Worm (Caenorhabditis elegans) whole organism, L4 larva: ENCODE measurements around the gene F56H9.8.

Experiments
- F37D6.2 ChIP-seq: sonication (generic microtip); optimal IDR thresholded peaks from 2 replicates; lab custom pipeline; 2016; ENCODE audit warnings: mild to moderate bottlenecking, missing genetic modification characterization, missing compliant biosample characterization
- F44E2.7 ChIP-seq: fragments of 200-800 bp; sonication (Bioruptor generic); IDR thresholded peaks from 2 replicates; pipeline ENCODE4 v2.1.2; 2022; ENCODE audit warnings: missing genetic modification characterization, missing compliant biosample characterization
- T20F7.1 ChIP-seq: fragments of 200-800 bp; sonication (Bioruptor generic); optimal IDR thresholded peaks from 2 replicates; lab custom pipeline; 2018; ENCODE audit warnings: mild to moderate bottlenecking, missing genetic modification characterization, missing compliant biosample characterization
- T26A8.4 ChIP-seq: fragments of 200-800 bp; sonication (Bioruptor generic); IDR thresholded peaks from 2 replicates; pipeline ENCODE4 v1.3.6; 2022; ENCODE audit warnings: missing genetic modification characterization, missing compliant biosample characterization
- Y48G9A.11 ChIP-seq: fragments of 200-800 bp; sonication (Bioruptor generic); IDR thresholded peaks from 2 replicates; pipeline ENCODE4 v1.3.6; 2022; ENCODE audit warnings: missing genetic modification reagents, missing genetic modification characterization, missing compliant biosample characterization
- ZK337.2 ChIP-seq: fragments of 200-800 bp; sonication (Bioruptor generic); IDR thresholded peaks from 2 replicates; pipeline ENCODE4 v1.3.6; 2022; ENCODE audit warnings: missing genetic modification reagents, missing genetic modification characterization, missing compliant biosample characterization
- aha-1 ChIP-seq: fragments of 150-350 bp; peaks from one replicate; lab custom pipeline; 2014; ENCODE audit warnings: missing biosample characterization, missing genetic modification characterization
- ceh-44 ChIP-seq: fragments of 200-800 bp; sonication (Bioruptor generic); IDR thresholded peaks from 2 replicates; pipeline ENCODE4 v1.3.6; 2022; ENCODE audit warnings: missing genetic modification reagents, missing genetic modification characterization, missing compliant biosample characterization
- ceh-82 ChIP-seq: sonication (generic microtip); optimal IDR thresholded peaks from 2 replicates; lab custom pipeline; 2017; ENCODE audit warnings: missing biosample characterization, missing genetic modification characterization
- ctbp-1 ChIP-seq: fragments of 200-800 bp; sonication (Bioruptor generic); IDR thresholded peaks from 2 replicates; pipeline ENCODE4 v1.3.6; 2022; ENCODE audit warnings: missing genetic modification reagents, missing genetic modification characterization, missing compliant biosample characterization
- daf-16 ChIP-seq, 3 experiments: sonication (generic microtip); optimal IDR thresholded peaks; 2 replicates each; lab custom pipeline; 2016 to 2017; ENCODE audit warnings: missing genetic modification characterization in 3 of 3, missing genetic modification reagents in 3 of 3, mild to moderate bottlenecking in 2 of 3, missing compliant biosample characterization in 2 of 3, missing biosample characterization in 1 of 3, moderate library complexity in 1 of 3
- daf-19 ChIP-seq: fragments of 200-800 bp; sonication (Bioruptor generic); conservative IDR thresholded peaks from 2 replicates; pipeline ENCODE4 v1.3.6; 2022; ENCODE audit warnings: missing genetic modification characterization, missing compliant biosample characterization
- daf-8 ChIP-seq: fragments of 200-800 bp; sonication (Bioruptor generic); IDR thresholded peaks from 2 replicates; pipeline ENCODE4 v1.3.6; 2022; ENCODE audit warnings: missing genetic modification characterization, missing compliant biosample characterization
- duxl-1 ChIP-seq: sonication (generic microtip); optimal IDR thresholded peaks from 2 replicates; lab custom pipeline; 2016; ENCODE audit warnings: mild to moderate bottlenecking, missing genetic modification characterization, moderate library complexity, missing compliant biosample characterization; ENCODE audit not compliant: poor library complexity
- fos-1 ChIP-seq: fragments of 150-350 bp; optimal IDR thresholded peaks from 2 replicates; lab custom pipeline; 2014; ENCODE audit warnings: missing biosample characterization, missing genetic modification characterization
- hlh-11 ChIP-seq: fragments of 200-800 bp; sonication (Bioruptor generic); optimal IDR thresholded peaks from 2 replicates; lab custom pipeline; 2018; ENCODE audit warnings: mild to moderate bottlenecking, missing genetic modification characterization, missing compliant biosample characterization
- lin-13 ChIP-seq: fragments of 150-350 bp; optimal IDR thresholded peaks from 2 replicates; lab custom pipeline; 2014; ENCODE audit warnings: missing biosample characterization, missing genetic modification reagents, missing genetic modification characterization
- lin-29 ChIP-seq: fragments of 200-800 bp; sonication (Bioruptor generic); IDR thresholded peaks from 2 replicates; pipeline ENCODE4 v1.3.6; 2022; ENCODE audit warnings: missing genetic modification reagents, missing genetic modification characterization, missing compliant biosample characterization
- lin-38 ChIP-seq: fragments of 200-800 bp; sonication (Bioruptor generic); IDR thresholded peaks from 2 replicates; pipeline ENCODE4 v1.3.6; 2022; ENCODE audit warnings: missing genetic modification reagents, missing genetic modification characterization, missing compliant biosample characterization
- madf-9 ChIP-seq: fragments of 200-800 bp; sonication (Bioruptor generic); conservative IDR thresholded peaks from 2 replicates; pipeline ENCODE4 v1.3.6; 2022; ENCODE audit warnings: missing genetic modification reagents, missing genetic modification characterization, missing compliant biosample characterization
- mep-1 ChIP-seq: fragments of 150-350 bp; sonication (generic microtip); optimal IDR thresholded peaks from 3 replicates; lab custom pipeline; 2014; ENCODE audit warnings: missing biosample characterization, missing genetic modification characterization
- mes-2 ChIP-seq: sonication (generic microtip); optimal IDR thresholded peaks from 2 replicates; lab custom pipeline; 2016; ENCODE audit warnings: missing genotype, mild to moderate bottlenecking, missing genetic modification characterization, missing compliant biosample characterization; ENCODE audit not compliant: poor library complexity, severe bottlenecking
- mxl-3 ChIP-seq: fragments of 200-800 bp; sonication (Bioruptor generic); optimal IDR thresholded peaks from 2 replicates; lab custom pipeline; 2018; ENCODE audit warnings: mild to moderate bottlenecking, missing genetic modification characterization, missing compliant biosample characterization
- nhr-111 ChIP-seq: fragments of 200-800 bp; sonication (Bioruptor generic); optimal IDR thresholded peaks from 2 replicates; lab custom pipeline; 2018; ENCODE audit warnings: mild to moderate bottlenecking, missing genetic modification characterization, missing compliant biosample characterization
- nhr-237 ChIP-seq: sonication (generic microtip); optimal IDR thresholded peaks from 2 replicates; lab custom pipeline; 2017; ENCODE audit warnings: missing biosample characterization, missing genetic modification characterization
- nhr-41 ChIP-seq: fragments of 200-800 bp; sonication (Bioruptor generic); IDR thresholded peaks from 2 replicates; pipeline ENCODE4 v1.3.6; 2022; ENCODE audit warnings: missing genetic modification reagents, missing genetic modification characterization, missing compliant biosample characterization
- nhr-76 ChIP-seq: fragments of 150-350 bp; optimal IDR thresholded peaks from 2 replicates; lab custom pipeline; 2014; ENCODE audit warnings: missing biosample characterization, missing genetic modification characterization
- pha-4 ChIP-seq, 2 experiments: fragments of 150-350 bp in 1 of 2; fragments of 200-800 bp in 1 of 2; sonication (Bioruptor generic) in 1 of 2; IDR thresholded peaks in 1 of 2; optimal IDR thresholded peaks in 1 of 2; 2 replicates each; pipeline versions ENCODE4 v1.3.6 to Lab custom; 2014 to 2022; ENCODE audit warnings: missing genetic modification characterization in 2 of 2, missing genetic modification reagents in 2 of 2, missing biosample characterization in 1 of 2, missing compliant biosample characterization in 1 of 2
- rbr-2 ChIP-seq: sonication (generic microtip); optimal IDR thresholded peaks from 2 replicates; lab custom pipeline; 2016; ENCODE audit warnings: missing genotype, missing genetic modification characterization, missing compliant biosample characterization
- sdz-12 ChIP-seq: fragments of 200-800 bp; sonication (Bioruptor generic); optimal IDR thresholded peaks from 2 replicates; lab custom pipeline; 2018; ENCODE audit warnings: mild to moderate bottlenecking, missing genetic modification characterization, missing compliant biosample characterization
- set-16 ChIP-seq: fragments of 200-800 bp; sonication (Bioruptor generic); IDR thresholded peaks from 2 replicates; pipeline ENCODE4 v1.3.6; 2022; ENCODE audit warnings: missing genetic modification reagents, missing genetic modification characterization, missing compliant biosample characterization
- skn-1 ChIP-seq: fragments of 150-350 bp; optimal IDR thresholded peaks from 2 replicates; lab custom pipeline; 2014; ENCODE audit warnings: missing biosample characterization, missing genetic modification characterization
- spr-3 ChIP-seq: fragments of 200-800 bp; sonication (Bioruptor generic); optimal IDR thresholded peaks from 2 replicates; lab custom pipeline; 2018; ENCODE audit warnings: mild to moderate bottlenecking, missing genetic modification characterization, missing compliant biosample characterization
- tag-97 ChIP-seq: fragments of 200-800 bp; sonication (Bioruptor generic); IDR thresholded peaks from 2 replicates; pipeline ENCODE4 v1.3.6; 2022; ENCODE audit warnings: missing genetic modification characterization, missing compliant biosample characterization
- tra-1 ChIP-seq: fragments of 200-800 bp; sonication (Bioruptor generic); IDR thresholded peaks from 2 replicates; pipeline ENCODE4 v1.3.6; 2022; ENCODE audit warnings: missing genetic modification reagents, missing genetic modification characterization, missing compliant biosample characterization
- unc-62 ChIP-seq, 3 experiments: fragments of 150-350 bp in 1 of 3; sonication (generic microtip); optimal IDR thresholded peaks in 2 of 3; peaks in 1 of 3; 1 replicate in 1 of 3; 2 replicates in 2 of 3; lab custom pipeline; 2014 to 2017; ENCODE audit warnings: missing biosample characterization in 3 of 3, missing genetic modification characterization in 3 of 3, missing genetic modification reagents in 3 of 3, missing genotype in 1 of 3
- zag-1 ChIP-seq: fragments of 150-350 bp; optimal IDR thresholded peaks from 2 replicates; lab custom pipeline; 2014; ENCODE audit warnings: missing biosample characterization, missing genetic modification characterization
- ztf-11 ChIP-seq: fragments of 150-350 bp; optimal IDR thresholded peaks from 2 replicates; lab custom pipeline; 2014; ENCODE audit warnings: missing biosample characterization, missing genetic modification characterization
- ztf-7 ChIP-seq: fragments of 150-350 bp; optimal IDR thresholded peaks from 2 replicates; lab custom pipeline; 2014; ENCODE audit warnings: missing biosample characterization, missing genetic modification characterization

The F56H9.8 gene

ce11 chrV:12599510-12600242 lies 44.9 kb upstream of the F56H9.8 start, which contains the start of gene C14C10.5 (continued):
- TF ChIP-seq hlh-11 (tag; lab: Kevin White, UChicago) (peak; percentile 38), T20F7.1 (GFP tag; lab: Kevin White, UChicago) (peak; percentile 41), fos-1 (tag; lab: Kevin White, UChicago) (no peak), duxl-1 (no peak), ztf-7 (tag; lab: Kevin White, UChicago) (no peak), mxl-3 (GFP tag; lab: Kevin White, UChicago) (peak; percentile 15)

- TF ChIP-seq ctbp-1 (no peak), zag-1 (tag; lab: Kevin White, UChicago) (no peak), aha-1 (tag; lab: Kevin White, UChicago) (peak; percentile 53), unc-62 (GFP tag; optimal IDR thresholded peaks at IDR 0.05 in 1 of 2; lab: Kevin White, UChicago) (peak in 1 of 2 experiments; percentile 84), unc-62 (tag; optimal IDR thresholded peaks at IDR 0.05; lab: Kevin White, UChicago) (no peak)
These were observed 42.8 kb upstream of the F56H9.8 start for ce11 chrV:12601835-12602234.

DNA sequence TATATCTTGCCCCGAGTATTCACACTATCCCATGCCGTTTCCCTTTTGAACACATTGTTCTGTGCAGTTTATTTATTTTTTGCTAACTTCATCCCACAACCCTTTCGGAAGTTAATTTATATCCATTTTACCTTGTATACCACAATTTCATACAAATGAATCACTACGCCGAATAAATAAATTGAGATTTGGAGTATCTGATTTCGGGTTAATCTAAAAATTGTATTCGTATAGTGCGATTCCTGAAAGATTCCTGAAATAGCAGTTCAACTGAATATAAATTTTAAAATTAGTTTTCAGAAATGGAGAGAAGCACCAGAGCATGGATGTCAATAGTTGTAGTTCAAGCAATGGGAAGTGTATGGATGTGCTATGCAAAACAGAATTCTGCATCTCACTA lies 37.5 kb upstream of the F56H9.8 start, which contains the start of gene erg-28:
Gene erg-28 (plus strand): TSS at position 301 of the 400 bp plus-strand sequence.
- TF ChIP-seq tag-97 (GFP tag; lab: Robert Waterston, UW), result no peak
- no peak for TF ChIP-seq daf-19
- no peak for TF ChIP-seq daf-16 (GFP tag; optimal IDR thresholded peaks at IDR 0.05; lab: Kevin White, UChicago)
- TF ChIP-seq daf-16 (tag; optimal IDR thresholded peaks at IDR 0.05; lab: Kevin White, UChicago), result no peak
- no peak for TF ChIP-seq mes-2
- TF ChIP-seq lin-29 (GFP tag; lab: Robert Waterston, UW), result no peak
- TF ChIP-seq madf-9 (GFP tag; lab: Robert Waterston, UW), result no peak
- no peak for TF ChIP-seq T26A8.4 (GFP tag; lab: Robert Waterston, UW)
- TF ChIP-seq duxl-1, result no peak
- TF ChIP-seq ceh-82, result no peak
- no peak for TF ChIP-seq mep-1 (tag; lab: Kevin White, UChicago)
- no peak for TF ChIP-seq set-16 (GFP tag; lab: Robert Waterston, UW)
- TF ChIP-seq tra-1 (GFP tag; lab: Robert Waterston, UW), result no peak

- TF ChIP-seq nhr-237 (tag; lab: Kevin White, UChicago) (no peak), Y48G9A.11 (GFP tag; lab: Robert Waterston, UW) (no peak), daf-8 (GFP tag; lab: Robert Waterston, UW) (no peak), pha-4 (GFP tag; IDR thresholded peaks at IDR 0.05; lab: Robert Waterston, UW) (no peak), pha-4 (tag; optimal IDR thresholded peaks at IDR 0.05; lab: Kevin White, UChicago) (no peak), F37D6.2 (tag; lab: Kevin White, UChicago) (no peak), tag-97 (GFP tag; lab: Robert Waterston, UW) (no peak)
These were observed 35.7 kb upstream of the F56H9.8 start, which contains the start of gene ZC116.5 for ce11 chrV:12608857-12609256. TSS of gene ZC116.5 (minus strand) at chrV:12608957.

DNA sequence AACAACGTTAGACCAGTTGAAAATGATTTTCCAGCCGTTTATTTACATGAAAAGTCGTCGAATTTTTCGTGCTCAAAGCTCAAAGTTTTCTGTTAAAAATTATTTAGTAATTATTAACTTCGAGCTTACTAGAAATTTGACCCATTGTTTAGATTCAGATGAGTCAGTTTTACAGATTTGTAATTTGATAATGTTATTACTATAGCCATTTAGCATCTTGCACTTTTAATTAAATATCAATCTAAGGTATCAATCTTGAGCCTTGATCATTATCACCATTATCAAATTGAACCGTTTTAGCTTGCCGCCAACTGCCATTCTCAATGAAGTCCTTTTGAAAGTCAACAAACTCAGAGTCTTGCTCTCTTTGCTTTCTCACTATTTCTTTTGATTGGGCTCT lies 35.1 kb upstream of the F56H9.8 start, which contains the start of gene ZC116.1:
Gene ZC116.1 (plus strand): TSS at position 301 of the 400 bp plus-strand sequence.
- TF ChIP-seq sdz-12 (GFP tag; lab: Kevin White, UChicago) (no peak), F44E2.7 (GFP tag; lab: Robert Waterston, UW) (no peak), mxl-3 (GFP tag; lab: Kevin White, UChicago) (no peak), nhr-41 (GFP tag; lab: Robert Waterston, UW) (no peak), spr-3 (no peak), lin-38 (GFP tag; lab: Robert Waterston, UW) (no peak), unc-62 (GFP tag; optimal IDR thresholded peaks at IDR 0.05 in 1 of 2; lab: Kevin White, UChicago) (no peak), unc-62 (tag; optimal IDR thresholded peaks at IDR 0.05; lab: Kevin White, UChicago) (no peak), ceh-44 (GFP tag; lab: Robert Waterston, UW) (no peak), lin-13 (GFP tag; lab: Kevin White, UChicago) (no peak), ztf-7 (tag; lab: Kevin White, UChicago) (no peak), ZK337.2 (GFP tag; lab: Robert Waterston, UW) (no peak), ztf-11 (tag; lab: Kevin White, UChicago) (no peak), tra-1 (GFP tag; lab: Robert Waterston, UW) (no peak), nhr-111 (no peak), nhr-76 (tag; lab: Kevin White, UChicago) (no peak), rbr-2 (tag; lab: Kevin White, UChicago) (no peak), skn-1 (tag; lab: Kevin White, UChicago) (no peak)
